Fruit fly (Drosophila melanogaster) whole organism, embryonic: ENCODE measurements around the gene Sec24CD.

ENCODE experiments used
- CG13296 ChIP-seq: fragments of 200-800 bp; sonication (Bioruptor generic); optimal IDR thresholded peaks from 3 replicates; lab custom pipeline; 2018; ENCODE audit warnings: missing biosample characterization, mild to moderate bottlenecking, missing genetic modification characterization
- CG17568 ChIP-seq: fragments of 200-800 bp; sonication (Bioruptor generic); optimal IDR thresholded peaks from 2 replicates; lab custom pipeline; 2018; ENCODE audit warnings: missing biosample characterization, mild to moderate bottlenecking, missing genetic modification characterization, moderate library complexity
- CG4360 ChIP-seq: fragments of 200-800 bp; sonication (Bioruptor generic); IDR thresholded peaks from 2 replicates; pipeline ENCODE4 v1.3.6; 2022; ENCODE audit warnings: missing biosample characterization, missing genetic modification characterization
- ac ChIP-seq: fragments of 200-800 bp; sonication (Bioruptor generic); optimal IDR thresholded peaks from 3 replicates; lab custom pipeline; 2017; ENCODE audit warnings: missing biosample characterization, mild to moderate bottlenecking, missing genetic modification characterization
- fd102C ChIP-seq: fragments of 200-800 bp; sonication (Bioruptor generic); optimal IDR thresholded peaks from 2 replicates; lab custom pipeline; 2018; ENCODE audit warnings: missing biosample characterization, mild to moderate bottlenecking, missing genetic modification characterization, moderate library complexity
- hkb ChIP-seq, 2 experiments: fragments of 200-800 bp in 1 of 2; fragments of >200 bp in 1 of 2; sonication (Bioruptor generic) in 1 of 2; IDR thresholded peaks in 1 of 2; optimal IDR thresholded peaks in 1 of 2; 2 replicates each; pipeline versions ENCODE4 v1.3.6 to Lab custom; 2017 to 2022; ENCODE audit warnings: missing biosample characterization in 1 of 2, missing genetic modification characterization in 1 of 2
- org-1 ChIP-seq: fragments of 200-800 bp; sonication (Bioruptor generic); optimal IDR thresholded peaks from 2 replicates; lab custom pipeline; 2017; ENCODE audit warnings: missing biosample characterization, missing genetic modification characterization
- sima ChIP-seq: fragments of 200-800 bp; sonication (Bioruptor generic); optimal IDR thresholded peaks from 2 replicates; lab custom pipeline; 2016; ENCODE audit warnings: missing biosample characterization, missing genetic modification characterization

dm6 chr2L:2263142-2263541 lies 26.5 kb upstream of the Sec24CD start, which contains the start of gene CG4270:
- TF ChIP-seq sima = no peak
- no peak for TF ChIP-seq ac
- TF ChIP-seq CG4360 = no peak
- no peak for TF ChIP-seq hkb (optimal IDR thresholded peaks at IDR 0.05; lab: Kevin White, UChicago)
- TF ChIP-seq hkb (GFP tag; IDR thresholded peaks at IDR 0.05; lab: Robert Waterston, UW) = no peak
- no peak for TF ChIP-seq CG13296 (GFP tag; lab: Kevin White, UChicago)
- no peak for TF ChIP-seq org-1 (GFP tag; lab: Kevin White, UChicago)
- TF ChIP-seq CG17568 (GFP tag; lab: Kevin White, UChicago) = no peak
- no peak for TF ChIP-seq fd102C (GFP tag; lab: Kevin White, UChicago)
